Worm (Caenorhabditis elegans) whole organism, young adult: ENCODE data around the gene set-12.

Source experiments
- B0261.1 ChIP-seq: sonication (generic microtip); optimal IDR thresholded peaks from 2 replicates; lab custom pipeline; 2016; ENCODE audit warnings: mild to moderate bottlenecking, missing genetic modification characterization, moderate library complexity, missing compliant biosample characterization
- D2030.7 ChIP-seq: fragments of 200-800 bp; sonication (Bioruptor generic); IDR thresholded peaks from 2 replicates; pipeline ENCODE4 v1.3.6; 2022; ENCODE audit warnings: missing genetic modification reagents, missing genetic modification characterization, missing compliant biosample characterization
- F23B12.7 ChIP-seq: sonication (generic microtip); optimal IDR thresholded peaks from 2 replicates; lab custom pipeline; 2017; ENCODE audit warnings: missing genetic modification characterization, mild to moderate bottlenecking, missing compliant biosample characterization, antibody characterized with exemption, moderate library complexity; ENCODE audit not compliant: insufficient read depth
- F37B4.10 ChIP-seq: fragments of 200-800 bp; sonication (Bioruptor generic); IDR thresholded peaks from 2 replicates; pipeline ENCODE4 v1.3.6; 2022; ENCODE audit warnings: missing genetic modification characterization, missing compliant biosample characterization
- F49E8.2 ChIP-seq: sonication (generic microtip); optimal IDR thresholded peaks from 3 replicates; lab custom pipeline; 2017; ENCODE audit warnings: missing genetic modification characterization, mild to moderate bottlenecking, missing compliant biosample characterization, antibody characterized with exemption, moderate library complexity; ENCODE audit not compliant: insufficient read depth
- Y53F4B.3 ChIP-seq: fragments of 200-800 bp; sonication (Bioruptor generic); IDR thresholded peaks from 2 replicates; pipeline ENCODE4 v1.3.6; 2022; ENCODE audit warnings: missing genetic modification reagents, missing genetic modification characterization, missing compliant biosample characterization
- Y56A3A.18 ChIP-seq: fragments of 200-800 bp; sonication (Bioruptor generic); IDR thresholded peaks from 2 replicates; pipeline ENCODE4 v1.3.6; 2022; ENCODE audit warnings: missing genetic modification reagents, missing genetic modification characterization, missing compliant biosample characterization
- Y95B8A.8 ChIP-seq: fragments of 200-800 bp; sonication (Bioruptor generic); IDR thresholded peaks from 2 replicates; pipeline ENCODE4 v1.3.6; 2022; ENCODE audit warnings: missing genetic modification reagents, missing genetic modification characterization, missing compliant biosample characterization
- ZK185.1 ChIP-seq: sonication (generic microtip); optimal IDR thresholded peaks from 2 replicates; lab custom pipeline; 2016; ENCODE audit warnings: mild to moderate bottlenecking, missing genetic modification characterization, missing compliant biosample characterization; ENCODE audit not compliant: poor library complexity, severe bottlenecking
- ama-1 ChIP-seq, 3 experiments: fragments of 150-350 bp in 1 of 3; sonication (generic microtip) in 2 of 3; optimal IDR thresholded peaks; 2 replicates each; lab custom pipeline; 2014 to 2018; ENCODE audit warnings: missing biosample characterization in 2 of 3, missing genetic modification characterization in 2 of 3, missing genetic modification reagents in 2 of 3
- aptf-3 ChIP-seq: fragments of 200-800 bp; sonication (Bioruptor generic); IDR thresholded peaks from 2 replicates; pipeline ENCODE4 v1.3.6; 2022; ENCODE audit warnings: missing genetic modification characterization, missing compliant biosample characterization
- athp-1 ChIP-seq: sonication (generic microtip); optimal IDR thresholded peaks from 2 replicates; lab custom pipeline; 2017; ENCODE audit warnings: mild to moderate bottlenecking, missing genetic modification characterization, missing compliant biosample characterization
- attf-6 ChIP-seq: fragments of 200-800 bp; sonication (Bioruptor generic); IDR thresholded peaks from 2 replicates; pipeline ENCODE4 v1.3.6; 2022; ENCODE audit warnings: missing genetic modification reagents, missing genetic modification characterization, missing compliant biosample characterization
- ceh-27 ChIP-seq: fragments of 200-800 bp; sonication (Bioruptor generic); optimal IDR thresholded peaks from 2 replicates; lab custom pipeline; 2018; ENCODE audit warnings: mild to moderate bottlenecking, missing genetic modification characterization, moderate library complexity, missing compliant biosample characterization
- ceh-79 ChIP-seq: sonication (generic microtip); optimal IDR thresholded peaks from 2 replicates; lab custom pipeline; 2017; ENCODE audit warnings: mild to moderate bottlenecking, missing genetic modification characterization, missing compliant biosample characterization
- ceh-91 ChIP-seq: fragments of 200-800 bp; sonication (Bioruptor generic); IDR thresholded peaks from 2 replicates; pipeline ENCODE4 v1.3.6; 2022; ENCODE audit warnings: missing genetic modification reagents, missing genetic modification characterization, missing compliant biosample characterization
- dpff-1 ChIP-seq: sonication (generic microtip); optimal IDR thresholded peaks from 2 replicates; lab custom pipeline; 2017; ENCODE audit warnings: mild to moderate bottlenecking, missing genetic modification characterization, missing compliant biosample characterization
- him-1 ChIP-seq: sonication (generic microtip); optimal IDR thresholded peaks from 2 replicates; lab custom pipeline; 2016; ENCODE audit warnings: missing genotype, missing genetic modification reagents, missing genetic modification characterization, missing compliant biosample characterization
- hmg-1.2 ChIP-seq: fragments of 200-800 bp; sonication (Bioruptor generic); IDR thresholded peaks from 2 replicates; pipeline ENCODE4 v1.3.6; 2022; ENCODE audit warnings: missing genetic modification reagents, missing genetic modification characterization, missing compliant biosample characterization
- hsf-1 ChIP-seq: fragments of 200-800 bp; sonication (Bioruptor generic); IDR thresholded peaks from 2 replicates; pipeline ENCODE4 v1.3.6; 2022; ENCODE audit warnings: missing genetic modification reagents, missing genetic modification characterization, missing compliant biosample characterization
- lin-35 ChIP-seq, 3 experiments: fragments of 150-350 bp in 2 of 3; sonication (generic microtip) in 1 of 3; optimal IDR thresholded peaks; 2 replicates each; lab custom pipeline; 2014 to 2018; ENCODE audit warnings: missing biosample characterization in 3 of 3, missing genetic modification characterization in 3 of 3, missing genetic modification reagents in 3 of 3
- lsl-1 ChIP-seq: fragments of 200-800 bp; sonication (Bioruptor generic); optimal IDR thresholded peaks from 2 replicates; lab custom pipeline; 2018; ENCODE audit warnings: mild to moderate bottlenecking, missing genetic modification characterization, moderate library complexity, missing compliant biosample characterization
- madf-10 ChIP-seq: sonication (generic microtip); optimal IDR thresholded peaks from 2 replicates; lab custom pipeline; 2016; ENCODE audit warnings: mild to moderate bottlenecking, missing genetic modification characterization, missing compliant biosample characterization
- mes-4 ChIP-seq: sonication (generic microtip); optimal IDR thresholded peaks from 2 replicates; lab custom pipeline; 2016; ENCODE audit warnings: missing genotype, missing genetic modification characterization, missing compliant biosample characterization
- mxl-1 ChIP-seq: sonication (generic microtip); optimal IDR thresholded peaks from 2 replicates; lab custom pipeline; 2016; ENCODE audit warnings: missing genetic modification characterization, missing compliant biosample characterization
- nhr-80 ChIP-seq: sonication (generic microtip); optimal IDR thresholded peaks from 2 replicates; lab custom pipeline; 2016; ENCODE audit warnings: missing genetic modification characterization, missing compliant biosample characterization
- nhr-90 ChIP-seq: sonication (generic microtip); optimal IDR thresholded peaks from 2 replicates; lab custom pipeline; 2016; ENCODE audit warnings: missing genotype, mild to moderate bottlenecking, missing genetic modification characterization, missing compliant biosample characterization
- pbrm-1 ChIP-seq: fragments of 200-800 bp; sonication (Bioruptor generic); IDR thresholded peaks from 2 replicates; pipeline ENCODE4 v1.3.6; 2022; ENCODE audit warnings: missing genetic modification reagents, missing genetic modification characterization, missing compliant biosample characterization
- rcor-1 ChIP-seq: fragments of 200-800 bp; sonication (Bioruptor generic); IDR thresholded peaks from 2 replicates; pipeline ENCODE4 v1.3.6; 2022; ENCODE audit warnings: missing genetic modification reagents, missing genetic modification characterization, missing compliant biosample characterization
- snpc-3.4 ChIP-seq: sonication (generic microtip); optimal IDR thresholded peaks from 2 replicates; lab custom pipeline; 2017; ENCODE audit warnings: missing genetic modification characterization, mild to moderate bottlenecking, missing compliant biosample characterization, antibody characterized with exemption, moderate library complexity, missing genotype, missing genetic modification reagents
- snpc-4 ChIP-seq, 5 experiments: fragments of 150-350 bp in 1 of 5; sonication (generic microtip) in 4 of 5; optimal IDR thresholded peaks; 2 replicates each; lab custom pipeline; 2014 to 2018; ENCODE audit warnings: missing genetic modification characterization in 5 of 5, missing biosample characterization in 3 of 5, antibody characterized with exemption in 2 of 5, mild to moderate bottlenecking in 2 of 5, missing compliant biosample characterization in 2 of 5, missing genotype in 2 of 5, moderate library complexity in 2 of 5, missing genetic modification reagents in 1 of 5
- somi-1 ChIP-seq: fragments of 200-800 bp; sonication (Bioruptor generic); optimal IDR thresholded peaks from 2 replicates; lab custom pipeline; 2018; ENCODE audit warnings: mild to moderate bottlenecking, missing genetic modification characterization, missing compliant biosample characterization
- ztf-18 ChIP-seq: sonication (generic microtip); optimal IDR thresholded peaks from 2 replicates; lab custom pipeline; 2016; ENCODE audit warnings: missing genotype, mild to moderate bottlenecking, missing genetic modification characterization, missing compliant biosample characterization
- ztf-25 ChIP-seq: fragments of 200-800 bp; sonication (Bioruptor generic); IDR thresholded peaks from 2 replicates; pipeline ENCODE4 v1.3.6; 2022; ENCODE audit warnings: missing genetic modification reagents, missing genetic modification characterization, missing compliant biosample characterization
- ztf-28 ChIP-seq: fragments of 200-800 bp; sonication (Bioruptor generic); IDR thresholded peaks from 2 replicates; pipeline ENCODE4 v1.3.6; 2022; ENCODE audit warnings: missing genetic modification reagents, missing genetic modification characterization, missing compliant biosample characterization

set-12 gene

ce11 chrX:7773714-7774318 lies 37.7 kb upstream of the set-12 start (continued):
- TF ChIP-seq attf-6 (GFP tag; lab: Robert Waterston, UW) (0 out of 2 replicates have a peak, but pooled peaks have one; percentile 49), aptf-3 (GFP tag; lab: Robert Waterston, UW) (0 out of 2 replicates have a peak, but pooled peaks have one; percentile 48), ama-1 (optimal IDR thresholded peaks at IDR 0.05; lab: Kevin White, UChicago) (no peak), ama-1 (GFP tag; optimal IDR thresholded peaks at IDR 0.05; lab: Kevin White, UChicago) (peak in 1 of 2 experiments; percentile 50), athp-1 (peak; percentile 57), nhr-90 (tag; lab: Kevin White, UChicago) (peak; percentile 62), ztf-28 (GFP tag; lab: Robert Waterston, UW) (0 out of 2 replicates have a peak, but pooled peaks have one; percentile 50), somi-1 (GFP tag; lab: Kevin White, UChicago) (peak; percentile 25), lin-35 (GFP tag; optimal IDR thresholded peaks at IDR 0.05; lab: Kevin White, UChicago) (peak in 1 of 3 experiments; percentile 53), B0261.1 (tag; lab: Kevin White, UChicago) (peak; percentile 73), F37B4.10 (GFP tag; lab: Robert Waterston, UW) (no peak), ceh-79 (tag; lab: Kevin White, UChicago) (no peak), dpff-1 (tag; lab: Kevin White, UChicago) (no peak), D2030.7 (GFP tag; lab: Robert Waterston, UW) (peak; percentile 83), ztf-25 (0 out of 2 replicates have a peak, but pooled peaks have one; percentile 19), ZK185.1 (tag; lab: Kevin White, UChicago) (peak; percentile 68), rcor-1 (GFP tag; lab: Robert Waterston, UW) (0 out of 2 replicates have a peak, but pooled peaks have one; percentile 19), snpc-4 (GFP tag; optimal IDR thresholded peaks at IDR 0.05; lab: Kevin White, UChicago) (peak; percentile 6), snpc-4 (tag; optimal IDR thresholded peaks at IDR 0.05; lab: Kevin White, UChicago) (peak in 3 of 4 experiments; percentile 24 to 73 (median 27)), ztf-18 (tag; lab: Kevin White, UChicago) (peak; percentile 58), hmg-1.2 (GFP tag; lab: Robert Waterston, UW) (peak; percentile 50), F23B12.7 (tag; lab: Kevin White, UChicago) (peak; percentile 68), ceh-27 (GFP tag; lab: Kevin White, UChicago) (no peak), Y53F4B.3 (0 out of 2 replicates have a peak, but pooled peaks have one; percentile 42), mxl-1 (peak; percentile 64), madf-10 (peak; percentile 18), ceh-91 (GFP tag; lab: Robert Waterston, UW) (no peak), nhr-80 (tag; lab: Kevin White, UChicago) (peak; percentile 40), lsl-1 (GFP tag; lab: Kevin White, UChicago) (peak; percentile 4), mes-4 (peak; percentile 46), pbrm-1 (0 out of 2 replicates have a peak, but pooled peaks have one; percentile 61), hsf-1 (GFP tag; lab: Robert Waterston, UW) (no peak), him-1 (peak; percentile 71), F49E8.2 (tag; lab: Kevin White, UChicago) (peak; percentile 11), snpc-3.4 (tag; lab: Kevin White, UChicago) (peak; percentile 38)
- TF ChIP-seq, all 124 proteins: peak for 48

- TF ChIP-seq him-1 = no peak
- no peak for TF ChIP-seq ama-1 (optimal IDR thresholded peaks at IDR 0.05; lab: Kevin White, UChicago)
- TF ChIP-seq ama-1 (GFP tag; optimal IDR thresholded peaks at IDR 0.05; lab: Kevin White, UChicago) = no peak
- TF ChIP-seq Y95B8A.8 (GFP tag; lab: Robert Waterston, UW) = no peak
- TF ChIP-seq Y56A3A.18 (GFP tag; lab: Robert Waterston, UW) = no peak
Measured at ce11 chrX:7752770-7753169, 16.7 kb upstream of the set-12 start, which contains the start of gene deg-1. Gene deg-1 (plus strand): TSS chrX:7753070.
